Worm (Caenorhabditis elegans): ENCODE measurements around the gene C02E7.8.

The C02E7.8 gene

ce11 chrV:4933268-4933667 lies 12.7 kb upstream of the C02E7.8 start:
- no peak for TF ChIP-seq lin-39 (tag; optimal IDR thresholded peaks at IDR 0.05)
- no peak for TF ChIP-seq R02D3.7 (tag; optimal IDR thresholded peaks at IDR 0.05)
- no peak for TF ChIP-seq T20F7.1 (GFP tag; optimal IDR thresholded peaks at IDR 0.05)
- peak in 1 of 2 experiments; percentile 98 for TF ChIP-seq unc-62 (GFP tag; optimal IDR thresholded peaks at IDR 0.05 in 1 of 2)
- no peak for TF ChIP-seq unc-62 (tag; optimal IDR thresholded peaks at IDR 0.05)

DNA sequence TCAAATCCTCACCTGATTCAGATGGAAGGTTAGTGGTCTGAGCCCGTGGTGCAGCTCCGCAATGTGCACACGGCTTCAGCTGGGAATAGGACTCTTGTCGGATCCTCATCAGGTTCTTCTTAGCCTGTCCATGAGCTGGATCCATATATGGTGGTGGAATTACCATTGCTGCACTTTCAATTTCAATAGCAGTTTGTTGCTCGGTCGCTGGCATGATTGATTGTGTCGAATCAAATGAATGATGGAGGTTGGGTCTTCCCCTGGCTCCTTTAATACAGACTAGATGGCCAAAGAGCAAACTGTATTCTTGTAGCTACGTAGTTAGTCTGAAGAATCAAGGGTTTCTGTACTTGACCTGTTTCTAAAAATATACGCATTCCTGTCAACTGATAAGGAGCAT lies 12.2 kb upstream of the C02E7.8 start, which contains the start of gene C02E7.10:
TSS of gene C02E7.10 (minus strand) at position 232 of the 400 bp plus-strand sequence.
- peak in 1 of 2 experiments; percentile 90 for TF ChIP-seq unc-62 (GFP tag; optimal IDR thresholded peaks at IDR 0.05 in 1 of 2)
- no peak for TF ChIP-seq unc-62 (tag; optimal IDR thresholded peaks at IDR 0.05)
- no peak for TF ChIP-seq mdt-29 (GFP tag; IDR thresholded peaks at IDR 0.05)

DNA sequence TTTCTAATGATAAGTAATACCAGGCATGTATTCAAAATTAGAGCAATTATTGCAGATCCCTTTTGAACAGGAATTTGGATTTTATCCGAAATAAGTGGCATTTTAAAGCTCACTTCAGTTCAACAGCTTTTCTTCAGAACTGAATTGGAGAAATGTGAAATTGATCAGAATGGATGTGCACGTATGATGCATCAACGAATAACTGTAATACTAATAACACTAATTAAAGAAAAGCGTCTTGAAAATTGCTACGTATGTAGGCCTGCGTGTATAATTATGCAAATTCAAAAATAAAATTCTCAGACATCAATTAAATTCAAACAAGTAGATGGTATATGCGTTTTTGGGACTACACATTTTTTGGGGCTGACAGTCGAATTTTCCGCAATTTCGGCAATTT lies 9.3 kb upstream of the C02E7.8 start, which contains the start of gene str-205:
TSS of gene str-205 (minus strand) at position 101 of the 400 bp plus-strand sequence.
- TF ChIP-seq rbr-2 (tag; optimal IDR thresholded peaks at IDR 0.05) (no peak), F10B5.3 (tag; optimal IDR thresholded peaks at IDR 0.05) (no peak), nhr-10 (tag; optimal IDR thresholded peaks at IDR 0.05) (no peak), dpl-1 (GFP tag; optimal IDR thresholded peaks at IDR 0.05) (no peak), Y105C5A.15 (GFP tag; IDR thresholded peaks at IDR 0.05) (no peak), nhr-102 (tag; optimal IDR thresholded peaks at IDR 0.05) (no peak), arid-1 (GFP tag; conservative IDR thresholded peaks at IDR 0.05) (no peak), lin-1 (GFP tag; IDR thresholded peaks at IDR 0.05) (no peak), spr-1 (tag; optimal IDR thresholded peaks at IDR 0.05) (no peak)

DNA sequence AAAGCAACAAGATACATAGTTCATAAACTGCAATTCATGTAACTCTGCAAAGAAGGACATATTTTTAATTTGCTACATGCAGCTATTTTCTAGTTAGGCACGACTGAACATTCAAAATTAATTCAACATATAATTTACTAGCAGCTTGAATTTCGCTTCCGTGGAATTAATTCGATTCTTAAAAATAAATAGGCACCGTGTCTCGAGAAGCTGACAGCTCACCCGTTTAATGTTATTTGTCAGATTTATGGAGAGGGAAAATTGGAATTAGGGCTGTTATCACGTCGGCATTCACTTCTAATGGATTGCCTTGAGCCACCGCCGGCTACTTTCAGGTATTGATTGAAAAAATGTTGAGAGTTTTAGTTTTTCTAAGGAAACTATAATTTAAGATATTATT lies 5.8 kb upstream of the C02E7.8 start, which contains the start of gene srh-21:
TSS of gene srh-21 (plus strand) at position 301 of the 400 bp plus-strand sequence.
- TF ChIP-seq unc-62 (GFP tag; optimal IDR thresholded peaks at IDR 0.05 in 1 of 2) (peak in 1 of 2 experiments; percentile 65), unc-62 (tag; optimal IDR thresholded peaks at IDR 0.05) (no peak), mdt-29 (GFP tag; IDR thresholded peaks at IDR 0.05) (no peak)

DNA sequence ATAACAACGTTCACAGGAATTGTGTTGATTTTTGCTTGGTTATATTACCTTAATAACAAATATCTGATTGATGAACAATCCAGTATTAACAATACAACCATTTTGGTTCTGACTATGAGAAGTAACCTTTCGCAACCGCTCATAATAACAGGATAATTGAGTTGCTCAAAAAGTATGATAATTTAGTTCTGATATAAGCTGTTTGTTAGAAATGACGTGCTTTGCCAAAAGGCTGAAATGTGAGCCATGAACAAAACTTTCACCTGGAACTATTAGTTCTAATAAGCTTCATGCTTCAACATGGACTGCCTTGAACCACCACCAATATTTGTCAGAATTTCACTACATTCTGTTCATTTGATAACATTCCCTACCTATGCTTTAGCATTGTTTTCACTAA lies 4.0 kb upstream of the C02E7.8 start, which contains the start of gene srh-20:
TSS of gene srh-20 (plus strand) at position 301 of the 400 bp plus-strand sequence.
- TF ChIP-seq lin-38 (GFP tag; IDR thresholded peaks at IDR 0.05) (no peak), saeg-2 (GFP tag; IDR thresholded peaks at IDR 0.05) (no peak), hmg-1.1 (GFP tag; IDR thresholded peaks at IDR 0.05) (no peak)

- TF ChIP-seq zip-11 (GFP tag; IDR thresholded peaks at IDR 0.05) = no peak
- no peak for TF ChIP-seq ceh-44 (GFP tag; IDR thresholded peaks at IDR 0.05)
- no peak for TF ChIP-seq R02D3.7 (tag; optimal IDR thresholded peaks at IDR 0.05)
- no peak for TF ChIP-seq daf-8 (GFP tag; IDR thresholded peaks at IDR 0.05)
- no peak for TF ChIP-seq gei-8 (GFP tag; optimal IDR thresholded peaks at IDR 0.05)
- TF ChIP-seq lin-13 (GFP tag; optimal IDR thresholded peaks at IDR 0.05) = no peak
- no peak for TF ChIP-seq ces-1 (GFP tag; optimal IDR thresholded peaks at IDR 0.05)
- no peak for TF ChIP-seq lin-38 (GFP tag; IDR thresholded peaks at IDR 0.05)
- no peak for TF ChIP-seq Y75B8A.6 (GFP tag; IDR thresholded peaks at IDR 0.05)
- TF ChIP-seq ceh-32 (tag; optimal IDR thresholded peaks at IDR 0.05; ENCODE audit: poor library complexity) = no peak
- TF ChIP-seq dpl-1 (GFP tag; optimal IDR thresholded peaks at IDR 0.05) = no peak
- TF ChIP-seq Y5F2A.4 (GFP tag; optimal IDR thresholded peaks at IDR 0.05) = no peak
- no peak for TF ChIP-seq nhr-48 (tag; optimal IDR thresholded peaks at IDR 0.05)
- TF ChIP-seq lim-7 (GFP tag; IDR thresholded peaks at IDR 0.05) = no peak
- TF ChIP-seq madf-5 (GFP tag; IDR thresholded peaks at IDR 0.05) = no peak
- no peak for TF ChIP-seq dmd-6 (GFP tag; IDR thresholded peaks at IDR 0.05)
These were observed 1.4 kb upstream of the C02E7.8 start, which contains the start of gene srh-22 for ce11 chrV:4922024-4922423. TSS of gene srh-22 (plus strand) at chrV:4922324.

Measured in whole organism, L4 larva.